Worm (Caenorhabditis elegans) whole organism, early embryonic: ENCODE results near the gene F54E2.5.

Source experiments
- B0310.2 ChIP-seq: sonication (generic microtip); optimal IDR thresholded peaks from 2 replicates; lab custom pipeline; 2016; ENCODE audit warnings: mild to moderate bottlenecking, missing genetic modification characterization, missing compliant biosample characterization
- F13C5.2 ChIP-seq: sonication (generic microtip); optimal IDR thresholded peaks from 2 replicates; lab custom pipeline; 2017; ENCODE audit warnings: mild to moderate bottlenecking, missing genetic modification characterization, inconsistent platforms, missing compliant biosample characterization
- aly-1 ChIP-seq: sonication (generic microtip); optimal IDR thresholded peaks from 2 replicates; lab custom pipeline; 2016; ENCODE audit warnings: missing genetic modification characterization, missing compliant biosample characterization
- ama-1 ChIP-seq: fragments of 150-350 bp; optimal IDR thresholded peaks from 2 replicates; lab custom pipeline; 2014
- ceh-13 ChIP-seq: fragments of 200-800 bp; sonication (Bioruptor generic); optimal IDR thresholded peaks from 2 replicates; lab custom pipeline; 2018; ENCODE audit warnings: mild to moderate bottlenecking, missing genetic modification characterization, missing compliant biosample characterization
- ceh-36 ChIP-seq: sonication (generic microtip); optimal IDR thresholded peaks from 2 replicates; lab custom pipeline; 2016; ENCODE audit warnings: missing genetic modification characterization, inconsistent platforms, missing compliant biosample characterization
- ets-7 ChIP-seq: sonication (generic microtip); optimal IDR thresholded peaks from 2 replicates; lab custom pipeline; 2016; ENCODE audit warnings: missing genotype, missing genetic modification characterization, missing compliant biosample characterization
- flt-1 ChIP-seq: fragments of 200-800 bp; sonication (Bioruptor generic); IDR thresholded peaks from 2 replicates; pipeline ENCODE4 v1.3.6; 2022; ENCODE audit warnings: missing genetic modification characterization, missing compliant biosample characterization
- hmbx-1 ChIP-seq: sonication (generic microtip); optimal IDR thresholded peaks from 2 replicates; lab custom pipeline; 2016; ENCODE audit warnings: mild to moderate bottlenecking, missing genetic modification characterization, missing compliant biosample characterization
- hmg-4 ChIP-seq: fragments of 200-800 bp; sonication (Bioruptor generic); optimal IDR thresholded peaks from 2 replicates; lab custom pipeline; 2018; ENCODE audit warnings: mild to moderate bottlenecking, missing genetic modification characterization, missing compliant biosample characterization
- hnd-1 ChIP-seq: sonication (generic microtip); optimal IDR thresholded peaks from 2 replicates; lab custom pipeline; 2016; ENCODE audit warnings: missing genetic modification characterization, missing compliant biosample characterization
- pes-1 ChIP-seq: fragments of 200-800 bp; sonication (Bioruptor generic); IDR thresholded peaks from 2 replicates; pipeline ENCODE4 v1.3.6; 2022; ENCODE audit warnings: missing genetic modification reagents, missing genetic modification characterization, missing compliant biosample characterization
- scrt-1 ChIP-seq: fragments of 200-800 bp; sonication (Bioruptor generic); IDR thresholded peaks from 2 replicates; pipeline ENCODE4 v1.3.6; 2022; ENCODE audit warnings: missing genetic modification characterization, missing compliant biosample characterization
- sea-1 ChIP-seq: fragments of 200-800 bp; sonication (Bioruptor generic); conservative IDR thresholded peaks from 2 replicates; pipeline ENCODE4 v1.3.6; 2022; ENCODE audit warnings: missing genetic modification characterization, missing compliant biosample characterization
- tbx-11 ChIP-seq: fragments of 200-800 bp; sonication (Bioruptor generic); IDR thresholded peaks from 2 replicates; pipeline ENCODE4 v1.3.6; 2022; ENCODE audit warnings: missing genetic modification characterization, missing compliant biosample characterization
- tbx-37 ChIP-seq: fragments of 200-800 bp; sonication (Bioruptor generic); conservative IDR thresholded peaks from 2 replicates; pipeline ENCODE4 v1.3.6; 2022; ENCODE audit warnings: missing genetic modification reagents, missing genetic modification characterization, missing compliant biosample characterization
- tra-4 ChIP-seq: sonication (generic microtip); optimal IDR thresholded peaks from 2 replicates; lab custom pipeline; 2017; ENCODE audit warnings: missing genetic modification characterization, missing compliant biosample characterization

The F54E2.5 gene

ce11 chrV:2801955-2802354, 13.9 kb downstream of the F54E2.5 start:
- TF ChIP-seq tbx-37 (GFP tag; lab: Robert Waterston, UW) (no peak), scrt-1 (GFP tag; lab: Robert Waterston, UW) (no peak), hmbx-1 (tag; lab: Kevin White, UChicago) (no peak), tra-4 (no peak), pes-1 (GFP tag; lab: Robert Waterston, UW) (no peak), flt-1 (GFP tag; lab: Robert Waterston, UW) (no peak), hnd-1 (tag; lab: Kevin White, UChicago) (no peak), tbx-11 (GFP tag; lab: Robert Waterston, UW) (no peak), sea-1 (GFP tag; lab: Robert Waterston, UW) (no peak), F13C5.2 (tag; lab: Kevin White, UChicago) (no peak)

- TF ChIP-seq hmbx-1 (tag; lab: Kevin White, UChicago) (no peak), ceh-13 (no peak), ets-7 (tag; lab: Kevin White, UChicago) (no peak), B0310.2 (tag; lab: Kevin White, UChicago) (no peak), F13C5.2 (tag; lab: Kevin White, UChicago) (no peak), ceh-36 (tag; lab: Kevin White, UChicago) (no peak), sea-1 (GFP tag; lab: Robert Waterston, UW) (no peak), tra-4 (no peak), tbx-37 (GFP tag; lab: Robert Waterston, UW) (no peak), pes-1 (GFP tag; lab: Robert Waterston, UW) (no peak), hnd-1 (tag; lab: Kevin White, UChicago) (no peak), flt-1 (GFP tag; lab: Robert Waterston, UW) (no peak), tbx-11 (GFP tag; lab: Robert Waterston, UW) (no peak), aly-1 (tag; lab: Kevin White, UChicago) (no peak), hmg-4 (GFP tag; lab: Kevin White, UChicago) (no peak), ama-1 (lab: Kevin White, UChicago) (no peak)
Measured at ce11 chrV:2800676-2801075, 15.2 kb downstream of the F54E2.5 start.

ce11 chrV:2799172-2799869, 16.5 kb downstream of the F54E2.5 start:
- TF ChIP-seq ets-7 (tag; lab: Kevin White, UChicago) (no peak), flt-1 (GFP tag; lab: Robert Waterston, UW) (no peak), hnd-1 (tag; lab: Kevin White, UChicago) (no peak), tbx-11 (GFP tag; lab: Robert Waterston, UW) (no peak), ceh-13 (no peak), F13C5.2 (tag; lab: Kevin White, UChicago) (no peak), hmbx-1 (tag; lab: Kevin White, UChicago) (no peak), tra-4 (no peak), aly-1 (tag; lab: Kevin White, UChicago) (no peak), hmg-4 (GFP tag; lab: Kevin White, UChicago) (no peak), tbx-37 (GFP tag; lab: Robert Waterston, UW) (no peak), B0310.2 (tag; lab: Kevin White, UChicago) (no peak), sea-1 (GFP tag; lab: Robert Waterston, UW) (no peak), scrt-1 (GFP tag; lab: Robert Waterston, UW) (no peak), pes-1 (GFP tag; lab: Robert Waterston, UW) (no peak), ama-1 (lab: Kevin White, UChicago) (no peak), ceh-36 (tag; lab: Kevin White, UChicago) (no peak)

- no peak for TF ChIP-seq hnd-1 (tag; lab: Kevin White, UChicago)
- TF ChIP-seq tbx-11 (GFP tag; lab: Robert Waterston, UW): no peak
- TF ChIP-seq aly-1 (tag; lab: Kevin White, UChicago): no peak
- TF ChIP-seq B0310.2 (tag; lab: Kevin White, UChicago): no peak
- TF ChIP-seq ceh-13: no peak
- TF ChIP-seq ceh-36 (tag; lab: Kevin White, UChicago): no peak
Measured at ce11 chrV:2795998-2796397, 19.9 kb downstream of the F54E2.5 start, which contains the start of gene F54E2.2. Gene F54E2.2 (plus strand): TSS chrV:2796298.

- no peak for TF ChIP-seq ceh-13
- no peak for TF ChIP-seq tbx-37 (GFP tag; lab: Robert Waterston, UW)
- TF ChIP-seq ama-1 (lab: Kevin White, UChicago): no peak
- TF ChIP-seq hnd-1 (tag; lab: Kevin White, UChicago): no peak
- no peak for TF ChIP-seq pes-1 (GFP tag; lab: Robert Waterston, UW)
- no peak for TF ChIP-seq tbx-11 (GFP tag; lab: Robert Waterston, UW)
- no peak for TF ChIP-seq F13C5.2 (tag; lab: Kevin White, UChicago)
- TF ChIP-seq tra-4: no peak
- TF ChIP-seq hmbx-1 (tag; lab: Kevin White, UChicago): no peak
- TF ChIP-seq ceh-36 (tag; lab: Kevin White, UChicago): no peak
- no peak for TF ChIP-seq sea-1 (GFP tag; lab: Robert Waterston, UW)
- TF ChIP-seq hmg-4 (GFP tag; lab: Kevin White, UChicago): no peak
- TF ChIP-seq aly-1 (tag; lab: Kevin White, UChicago): no peak
- no peak for TF ChIP-seq B0310.2 (tag; lab: Kevin White, UChicago)
Measured at ce11 chrV:2792958-2793357, 22.9 kb downstream of the F54E2.5 start.

DNA sequence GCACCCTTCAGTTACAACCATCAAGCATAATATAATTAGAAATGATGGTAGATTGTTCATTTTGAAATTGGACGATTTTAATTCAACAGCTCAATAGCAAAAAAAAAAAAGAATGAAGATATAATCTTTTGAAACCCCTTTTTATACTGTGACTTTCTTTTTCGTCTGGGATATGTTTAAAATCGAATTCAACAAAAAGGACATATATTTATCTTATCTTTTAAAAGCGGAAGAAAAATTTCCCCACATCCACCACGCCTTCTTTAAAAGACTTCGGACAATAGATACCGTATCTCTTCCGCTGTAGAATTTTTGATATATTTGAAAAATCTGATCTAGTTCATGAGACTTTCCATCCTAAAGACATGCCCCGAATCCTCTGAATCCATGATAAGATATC, 35.1 kb downstream of the F54E2.5 start, which contains the start of gene R05D8.11:
R05D8.11 (minus strand) TSS at position 101 of the 400 bp plus-strand sequence.
- no peak for TF ChIP-seq aly-1 (tag; lab: Kevin White, UChicago)
- no peak for TF ChIP-seq hnd-1 (tag; lab: Kevin White, UChicago)
- TF ChIP-seq ama-1 (lab: Kevin White, UChicago): no peak
- no peak for TF ChIP-seq ceh-36 (tag; lab: Kevin White, UChicago)
- no peak for TF ChIP-seq flt-1 (GFP tag; lab: Robert Waterston, UW)

DNA sequence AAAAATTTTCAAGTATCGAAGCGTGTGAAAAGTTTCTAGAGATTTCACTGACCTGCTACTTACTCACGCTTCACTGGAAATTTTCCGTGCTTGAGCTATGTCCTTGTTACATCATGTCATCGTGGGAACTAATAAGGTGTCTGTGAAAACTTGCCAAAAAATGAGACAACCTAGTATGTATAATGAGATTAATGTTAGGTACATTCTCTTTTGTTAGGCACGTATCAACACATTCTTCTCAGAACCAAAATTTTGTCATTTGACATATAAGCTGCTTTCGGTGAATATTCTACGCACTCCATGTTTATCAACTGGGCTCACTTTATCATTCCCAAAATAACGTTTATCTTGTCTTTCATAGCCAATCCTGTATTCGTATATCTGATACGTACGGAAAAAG, 41.8 kb downstream of the F54E2.5 start, which contains the start of gene srj-18:
srj-18 (plus strand) TSS at position 301 of the 400 bp plus-strand sequence.
- TF ChIP-seq ceh-13: no peak
- TF ChIP-seq ets-7 (tag; lab: Kevin White, UChicago): no peak
- TF ChIP-seq ama-1 (lab: Kevin White, UChicago): no peak
- TF ChIP-seq scrt-1 (GFP tag; lab: Robert Waterston, UW): no peak
- TF ChIP-seq tbx-11 (GFP tag; lab: Robert Waterston, UW): no peak
- no peak for TF ChIP-seq B0310.2 (tag; lab: Kevin White, UChicago)
- no peak for TF ChIP-seq hmg-4 (GFP tag; lab: Kevin White, UChicago)
- TF ChIP-seq ceh-36 (tag; lab: Kevin White, UChicago): no peak
- TF ChIP-seq hmbx-1 (tag; lab: Kevin White, UChicago): no peak
- no peak for TF ChIP-seq hnd-1 (tag; lab: Kevin White, UChicago)
- TF ChIP-seq flt-1 (GFP tag; lab: Robert Waterston, UW): no peak
- no peak for TF ChIP-seq F13C5.2 (tag; lab: Kevin White, UChicago)
